Worm (Caenorhabditis elegans): ENCODE data around the gene F37C4.4.

DNA sequence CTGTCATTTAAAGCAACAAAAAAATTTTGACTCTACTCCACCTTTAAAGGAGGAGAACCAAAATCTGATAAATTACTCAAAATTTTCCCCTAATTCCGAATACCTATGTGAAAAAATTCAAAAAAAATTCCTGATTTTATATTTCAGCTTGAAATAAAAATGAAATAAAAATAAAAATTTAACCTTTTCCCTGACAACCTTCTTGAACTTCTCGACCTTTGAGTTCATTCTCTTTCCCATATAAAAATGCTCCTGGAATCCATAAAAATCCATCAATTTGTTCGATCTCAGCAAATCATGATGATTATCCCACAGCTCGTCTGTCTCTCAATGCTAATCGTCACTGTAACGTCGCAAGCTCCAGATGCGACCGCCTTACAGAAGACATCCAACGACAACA is 35.8 kb downstream of the F37C4.4 start, which contains the start of gene F56D6.6:
- TF ChIP-seq zag-1 (tag; optimal IDR thresholded peaks at IDR 0.05) (no peak), ceh-82 (tag; optimal IDR thresholded peaks at IDR 0.05) (no peak), elt-3 (tag; optimal IDR thresholded peaks at IDR 0.05) (no peak), nhr-11 (tag; optimal IDR thresholded peaks at IDR 0.05) (no peak), fkh-10 (GFP tag; optimal IDR thresholded peaks at IDR 0.05) (no peak), mml-1 (tag; optimal IDR thresholded peaks at IDR 0.05) (no peak), R02D3.7 (tag; optimal IDR thresholded peaks at IDR 0.05) (no peak), pqm-1 (tag; optimal IDR thresholded peaks at IDR 0.05) (no peak), ceh-28 (tag; optimal IDR thresholded peaks at IDR 0.05) (no peak), egl-5 (tag; optimal IDR thresholded peaks at IDR 0.05) (no peak), nhr-237 (tag; optimal IDR thresholded peaks at IDR 0.05) (no peak), sea-2 (GFP tag; optimal IDR thresholded peaks at IDR 0.05) (no peak), nhr-12 (tag; optimal IDR thresholded peaks at IDR 0.05) (no peak), pha-4 (tag; optimal IDR thresholded peaks at IDR 0.05) (no peak)

All from whole organism, L3 larva.